Worm (Caenorhabditis elegans) whole organism, L4 larva: ENCODE results near the gene Y69A2AR.24.

ENCODE experiments used
- F37D6.2 ChIP-seq: sonication (generic microtip); optimal IDR thresholded peaks from 2 replicates; lab custom pipeline; 2016; ENCODE audit warnings: mild to moderate bottlenecking, missing genetic modification characterization, missing compliant biosample characterization
- F44E2.7 ChIP-seq: fragments of 200-800 bp; sonication (Bioruptor generic); IDR thresholded peaks from 2 replicates; pipeline ENCODE4 v2.1.2; 2022; ENCODE audit warnings: missing genetic modification characterization, missing compliant biosample characterization
- F49E8.2 ChIP-seq: sonication (generic microtip); optimal IDR thresholded peaks from 2 replicates; lab custom pipeline; 2016; ENCODE audit warnings: missing compliant biosample characterization, mild to moderate bottlenecking, missing genetic modification characterization, borderline replicate concordance
- Y105C5A.15 ChIP-seq: fragments of 200-800 bp; sonication (Bioruptor generic); IDR thresholded peaks from 2 replicates; pipeline ENCODE4 v1.3.6; 2022; ENCODE audit warnings: missing genetic modification characterization, missing compliant biosample characterization
- Y48G9A.11 ChIP-seq: fragments of 200-800 bp; sonication (Bioruptor generic); IDR thresholded peaks from 2 replicates; pipeline ENCODE4 v1.3.6; 2022; ENCODE audit warnings: missing genetic modification reagents, missing genetic modification characterization, missing compliant biosample characterization
- Y75B8A.6 ChIP-seq: fragments of 200-800 bp; sonication (Bioruptor generic); IDR thresholded peaks from 2 replicates; pipeline ENCODE4 v1.3.6; 2022; ENCODE audit warnings: missing genetic modification reagents, missing genetic modification characterization, missing compliant biosample characterization
- ZK337.2 ChIP-seq: fragments of 200-800 bp; sonication (Bioruptor generic); IDR thresholded peaks from 2 replicates; pipeline ENCODE4 v1.3.6; 2022; ENCODE audit warnings: missing genetic modification reagents, missing genetic modification characterization, missing compliant biosample characterization
- aha-1 ChIP-seq: fragments of 150-350 bp; peaks from one replicate; lab custom pipeline; 2014; ENCODE audit warnings: missing biosample characterization, missing genetic modification characterization
- ama-1 ChIP-seq: fragments of 150-350 bp; optimal IDR thresholded peaks from 2 replicates; lab custom pipeline; 2014; ENCODE audit warnings: inconsistent platforms, mixed read lengths
- arid-1 ChIP-seq: fragments of 200-800 bp; sonication (Bioruptor generic); conservative IDR thresholded peaks from 2 replicates; pipeline ENCODE4 v1.3.6; 2022; ENCODE audit warnings: missing genetic modification reagents, missing genetic modification characterization, missing compliant biosample characterization
- attf-4 ChIP-seq: sonication (generic microtip); optimal IDR thresholded peaks from 3 replicates; lab custom pipeline; 2017; ENCODE audit warnings: missing biosample characterization, missing genetic modification characterization
- ceh-32 ChIP-seq: sonication (generic microtip); optimal IDR thresholded peaks from 2 replicates; lab custom pipeline; 2016; ENCODE audit warnings: mild to moderate bottlenecking, missing genetic modification characterization, missing compliant biosample characterization; ENCODE audit not compliant: poor library complexity
- ceh-44 ChIP-seq: fragments of 200-800 bp; sonication (Bioruptor generic); IDR thresholded peaks from 2 replicates; pipeline ENCODE4 v1.3.6; 2022; ENCODE audit warnings: missing genetic modification reagents, missing genetic modification characterization, missing compliant biosample characterization
- ceh-62 ChIP-seq: sonication (generic microtip); optimal IDR thresholded peaks from 2 replicates; lab custom pipeline; 2017; ENCODE audit warnings: missing biosample characterization, missing genetic modification characterization
- ces-1 ChIP-seq: fragments of 150-350 bp; sonication (generic microtip); optimal IDR thresholded peaks from 4 replicates; lab custom pipeline; 2014; ENCODE audit warnings: missing biosample characterization, missing genetic modification reagents, missing genetic modification characterization
- ctbp-1 ChIP-seq: fragments of 200-800 bp; sonication (Bioruptor generic); IDR thresholded peaks from 2 replicates; pipeline ENCODE4 v1.3.6; 2022; ENCODE audit warnings: missing genetic modification reagents, missing genetic modification characterization, missing compliant biosample characterization
- daf-12 ChIP-seq: fragments of 150-350 bp; optimal IDR thresholded peaks from 2 replicates; lab custom pipeline; 2014; ENCODE audit warnings: missing biosample characterization, missing genetic modification reagents, missing genetic modification characterization
- daf-16 ChIP-seq, 3 experiments: sonication (generic microtip); optimal IDR thresholded peaks; 2 replicates each; lab custom pipeline; 2016 to 2017; ENCODE audit warnings: missing genetic modification characterization in 3 of 3, missing genetic modification reagents in 3 of 3, mild to moderate bottlenecking in 2 of 3, missing compliant biosample characterization in 2 of 3, missing biosample characterization in 1 of 3, moderate library complexity in 1 of 3
- daf-8 ChIP-seq: fragments of 200-800 bp; sonication (Bioruptor generic); IDR thresholded peaks from 2 replicates; pipeline ENCODE4 v1.3.6; 2022; ENCODE audit warnings: missing genetic modification characterization, missing compliant biosample characterization
- duxl-1 ChIP-seq: sonication (generic microtip); optimal IDR thresholded peaks from 2 replicates; lab custom pipeline; 2016; ENCODE audit warnings: mild to moderate bottlenecking, missing genetic modification characterization, moderate library complexity, missing compliant biosample characterization; ENCODE audit not compliant: poor library complexity
- fos-1 ChIP-seq: fragments of 150-350 bp; optimal IDR thresholded peaks from 2 replicates; lab custom pipeline; 2014; ENCODE audit warnings: missing biosample characterization, missing genetic modification characterization
- gei-8 ChIP-seq: fragments of 200-800 bp; sonication (Bioruptor generic); optimal IDR thresholded peaks from 2 replicates; lab custom pipeline; 2018; ENCODE audit warnings: mild to moderate bottlenecking, missing genetic modification characterization, missing compliant biosample characterization
- hlh-11 ChIP-seq: fragments of 200-800 bp; sonication (Bioruptor generic); optimal IDR thresholded peaks from 2 replicates; lab custom pipeline; 2018; ENCODE audit warnings: mild to moderate bottlenecking, missing genetic modification characterization, missing compliant biosample characterization
- hmg-1.1 ChIP-seq: fragments of 200-800 bp; sonication (Bioruptor generic); IDR thresholded peaks from 2 replicates; pipeline ENCODE4 v1.3.6; 2022; ENCODE audit warnings: missing genetic modification reagents, missing genetic modification characterization, missing compliant biosample characterization
- lin-1 ChIP-seq: fragments of 200-800 bp; sonication (Bioruptor generic); IDR thresholded peaks from 2 replicates; pipeline ENCODE4 v1.3.6; 2022; ENCODE audit warnings: missing genetic modification reagents, missing genetic modification characterization, missing compliant biosample characterization
- lin-13 ChIP-seq: fragments of 150-350 bp; optimal IDR thresholded peaks from 2 replicates; lab custom pipeline; 2014; ENCODE audit warnings: missing biosample characterization, missing genetic modification reagents, missing genetic modification characterization
- lin-15B ChIP-seq: fragments of 150-350 bp; sonication (generic microtip); optimal IDR thresholded peaks from 3 replicates; lab custom pipeline; 2014; ENCODE audit warnings: missing biosample characterization, missing genetic modification characterization
- lin-38 ChIP-seq: fragments of 200-800 bp; sonication (Bioruptor generic); IDR thresholded peaks from 2 replicates; pipeline ENCODE4 v1.3.6; 2022; ENCODE audit warnings: missing genetic modification reagents, missing genetic modification characterization, missing compliant biosample characterization
- lin-39 ChIP-seq: fragments of 150-350 bp; optimal IDR thresholded peaks from 2 replicates; lab custom pipeline; 2014; ENCODE audit warnings: missing biosample characterization, missing genetic modification reagents, missing genetic modification characterization
- lsy-2 ChIP-seq, 2 experiments: fragments of 150-350 bp in 1 of 2; sonication (generic microtip) in 1 of 2; optimal IDR thresholded peaks; 2 replicates each; lab custom pipeline; 2014 to 2017; ENCODE audit warnings: missing biosample characterization in 2 of 2, missing genetic modification characterization in 2 of 2
- madf-5 ChIP-seq, 2 experiments: fragments of 200-800 bp; sonication (Bioruptor generic); IDR thresholded peaks; 2 replicates each; pipeline ENCODE4 v1.3.6; 2022; ENCODE audit warnings: missing compliant biosample characterization in 2 of 2, missing genetic modification characterization in 2 of 2
- mdl-1 ChIP-seq, 2 experiments: fragments of 150-350 bp in 1 of 2; sonication (generic microtip) in 1 of 2; optimal IDR thresholded peaks; 2 replicates each; lab custom pipeline; 2014 to 2017; ENCODE audit warnings: missing biosample characterization in 2 of 2, missing genetic modification characterization in 2 of 2
- nhr-102 ChIP-seq: sonication (generic microtip); optimal IDR thresholded peaks from 2 replicates; lab custom pipeline; 2016; ENCODE audit warnings: mild to moderate bottlenecking, missing genetic modification characterization, moderate library complexity, missing compliant biosample characterization
- nhr-237 ChIP-seq: sonication (generic microtip); optimal IDR thresholded peaks from 2 replicates; lab custom pipeline; 2017; ENCODE audit warnings: missing biosample characterization, missing genetic modification characterization
- nhr-77 ChIP-seq: fragments of 150-350 bp; optimal IDR thresholded peaks from 2 replicates; lab custom pipeline; 2014; ENCODE audit warnings: missing biosample characterization, missing genetic modification characterization
- pha-4 ChIP-seq, 2 experiments: fragments of 150-350 bp in 1 of 2; fragments of 200-800 bp in 1 of 2; sonication (Bioruptor generic) in 1 of 2; IDR thresholded peaks in 1 of 2; optimal IDR thresholded peaks in 1 of 2; 2 replicates each; pipeline versions ENCODE4 v1.3.6 to Lab custom; 2014 to 2022; ENCODE audit warnings: missing genetic modification characterization in 2 of 2, missing genetic modification reagents in 2 of 2, missing biosample characterization in 1 of 2, missing compliant biosample characterization in 1 of 2
- pqm-1 ChIP-seq: sonication (generic microtip); optimal IDR thresholded peaks from 2 replicates; lab custom pipeline; 2017; ENCODE audit warnings: missing biosample characterization, missing genetic modification characterization
- saeg-2 ChIP-seq: fragments of 200-800 bp; sonication (Bioruptor generic); IDR thresholded peaks from 2 replicates; pipeline ENCODE4 v1.3.6; 2022; ENCODE audit warnings: missing genetic modification reagents, missing genetic modification characterization, missing compliant biosample characterization
- sdz-12 ChIP-seq: fragments of 200-800 bp; sonication (Bioruptor generic); optimal IDR thresholded peaks from 2 replicates; lab custom pipeline; 2018; ENCODE audit warnings: mild to moderate bottlenecking, missing genetic modification characterization, missing compliant biosample characterization
- set-16 ChIP-seq: fragments of 200-800 bp; sonication (Bioruptor generic); IDR thresholded peaks from 2 replicates; pipeline ENCODE4 v1.3.6; 2022; ENCODE audit warnings: missing genetic modification reagents, missing genetic modification characterization, missing compliant biosample characterization
- skn-1 ChIP-seq: fragments of 150-350 bp; optimal IDR thresholded peaks from 2 replicates; lab custom pipeline; 2014; ENCODE audit warnings: missing biosample characterization, missing genetic modification characterization
- snpc-1.2 ChIP-seq: fragments of 200-800 bp; sonication (Bioruptor generic); IDR thresholded peaks from 2 replicates; pipeline ENCODE4 v1.3.6; 2022; ENCODE audit warnings: missing genetic modification reagents, missing genetic modification characterization, missing compliant biosample characterization
- snpc-4 ChIP-seq: fragments of 150-350 bp; optimal IDR thresholded peaks from 2 replicates; lab custom pipeline; 2014; ENCODE audit warnings: missing biosample characterization, missing genetic modification characterization
- spr-1 ChIP-seq: sonication (generic microtip); optimal IDR thresholded peaks from 2 replicates; lab custom pipeline; 2016; ENCODE audit warnings: mild to moderate bottlenecking, missing genetic modification characterization, missing compliant biosample characterization
- spr-3 ChIP-seq: fragments of 200-800 bp; sonication (Bioruptor generic); optimal IDR thresholded peaks from 2 replicates; lab custom pipeline; 2018; ENCODE audit warnings: mild to moderate bottlenecking, missing genetic modification characterization, missing compliant biosample characterization
- tag-97 ChIP-seq: fragments of 200-800 bp; sonication (Bioruptor generic); IDR thresholded peaks from 2 replicates; pipeline ENCODE4 v1.3.6; 2022; ENCODE audit warnings: missing genetic modification characterization, missing compliant biosample characterization
- unc-39 ChIP-seq: sonication (generic microtip); optimal IDR thresholded peaks from 2 replicates; lab custom pipeline; 2017; ENCODE audit warnings: missing biosample characterization, missing genetic modification characterization
- zfp-3 ChIP-seq: fragments of 200-800 bp; sonication (Bioruptor generic); conservative IDR thresholded peaks from 2 replicates; pipeline ENCODE4 v1.3.6; 2022; ENCODE audit warnings: missing genetic modification reagents, missing genetic modification characterization, missing compliant biosample characterization
- zip-11 ChIP-seq: fragments of 200-800 bp; sonication (Bioruptor generic); IDR thresholded peaks from 2 replicates; pipeline ENCODE4 v1.3.6; 2022; ENCODE audit warnings: missing genetic modification characterization, missing compliant biosample characterization
- zip-2 ChIP-seq: fragments of 150-350 bp; optimal IDR thresholded peaks from 2 replicates; lab custom pipeline; 2014; ENCODE audit warnings: missing biosample characterization, missing genetic modification characterization
- ztf-11 ChIP-seq: fragments of 150-350 bp; optimal IDR thresholded peaks from 2 replicates; lab custom pipeline; 2014; ENCODE audit warnings: missing biosample characterization, missing genetic modification characterization
- ztf-7 ChIP-seq: fragments of 150-350 bp; optimal IDR thresholded peaks from 2 replicates; lab custom pipeline; 2014; ENCODE audit warnings: missing biosample characterization, missing genetic modification characterization

The Y69A2AR.24 gene

DNA sequence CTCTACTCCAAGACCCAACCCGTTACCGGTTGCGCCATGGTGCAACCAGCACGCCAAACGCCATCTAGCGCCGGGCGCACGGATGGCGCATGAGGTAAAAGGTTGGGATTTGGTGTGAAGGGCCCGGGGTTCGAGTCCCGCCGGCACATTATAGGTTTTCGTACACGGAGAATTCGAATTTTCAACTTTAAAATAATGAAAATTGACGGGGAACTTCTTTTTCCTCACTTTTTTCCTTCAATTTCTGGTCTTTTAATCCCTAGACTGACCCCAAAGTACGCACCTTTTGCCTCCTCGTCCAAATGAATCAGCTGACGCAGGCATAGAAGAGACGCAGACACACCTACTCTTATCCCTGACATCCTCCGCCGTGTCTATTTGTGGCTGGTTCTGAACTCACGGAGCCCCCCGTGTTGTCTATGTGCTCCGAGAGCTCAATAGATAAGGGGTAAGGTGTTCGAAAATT lies 39.7 kb upstream of the Y69A2AR.24 start (continued):
- no peak for TF ChIP-seq F44E2.7
- no peak for TF ChIP-seq unc-39 (tag; lab: Kevin White, UChicago)
- no peak for TF ChIP-seq spr-3 (GFP tag; lab: Kevin White, UChicago)
- TF ChIP-seq nhr-77 (tag; lab: Kevin White, UChicago) = peak; percentile 31
- no peak for TF ChIP-seq gei-8 (GFP tag; lab: Kevin White, UChicago)
- TF ChIP-seq nhr-237 (tag; lab: Kevin White, UChicago) = no peak
- no peak for TF ChIP-seq mdl-1 (tag; optimal IDR thresholded peaks at IDR 0.05; lab: Kevin White, UChicago)
- no peak for TF ChIP-seq ztf-7
- no peak for TF ChIP-seq lin-39 (tag; lab: Kevin White, UChicago)
- no peak for TF ChIP-seq lin-15B
- TF ChIP-seq fos-1 (tag; lab: Kevin White, UChicago) = no peak
- no peak for TF ChIP-seq ceh-32 (tag; lab: Kevin White, UChicago)
- TF ChIP-seq madf-5 (GFP tag; IDR thresholded peaks at IDR 0.05; lab: Robert Waterston, UW) = no peak
- TF ChIP-seq snpc-4 (tag; lab: Kevin White, UChicago) = no peak
- no peak for TF ChIP-seq saeg-2
- TF ChIP-seq pha-4 (GFP tag; IDR thresholded peaks at IDR 0.05; lab: Robert Waterston, UW) = no peak
- no peak for TF ChIP-seq pha-4 (tag; optimal IDR thresholded peaks at IDR 0.05; lab: Kevin White, UChicago)
- TF ChIP-seq ztf-11 (tag; lab: Kevin White, UChicago) = no peak
- TF ChIP-seq skn-1 (tag; lab: Kevin White, UChicago) = no peak
- TF ChIP-seq daf-16 (GFP tag; optimal IDR thresholded peaks at IDR 0.05; lab: Kevin White, UChicago) = no peak
- TF ChIP-seq daf-16 (tag; optimal IDR thresholded peaks at IDR 0.05; lab: Kevin White, UChicago) = peak; percentile 15
- TF ChIP-seq pqm-1 (tag; lab: Kevin White, UChicago) = no peak
- peak; percentile 48 for TF ChIP-seq lin-13 (GFP tag; lab: Kevin White, UChicago)
- no peak for TF ChIP-seq arid-1
- no peak for TF ChIP-seq ctbp-1 (GFP tag; lab: Robert Waterston, UW)
- TF ChIP-seq set-16 (GFP tag; lab: Robert Waterston, UW) = peak; percentile 74
- peak; percentile 28 for TF ChIP-seq ama-1 (lab: Kevin White, UChicago)
- no peak for TF ChIP-seq zfp-3 (GFP tag; lab: Robert Waterston, UW)
- TF ChIP-seq Y48G9A.11 (GFP tag; lab: Robert Waterston, UW) = peak; percentile 57; the same call in 1 of the 2 replicates
- TF ChIP-seq ZK337.2 (GFP tag; lab: Robert Waterston, UW) = no peak
- TF ChIP-seq attf-4 = no peak
- no peak for TF ChIP-seq ceh-62 (tag; lab: Kevin White, UChicago)
- TF ChIP-seq daf-8 (GFP tag; lab: Robert Waterston, UW) = no peak
- TF ChIP-seq hmg-1.1 (GFP tag; lab: Robert Waterston, UW) = no peak
- TF ChIP-seq ces-1 (GFP tag; lab: Kevin White, UChicago) = no peak
- TF ChIP-seq sdz-12 = no peak
- no peak for TF ChIP-seq F37D6.2 (tag; lab: Kevin White, UChicago)
- TF ChIP-seq lsy-2 (tag; optimal IDR thresholded peaks at IDR 0.05; lab: Kevin White, UChicago) = peak in 1 of 2 experiments; percentile 46
- TF ChIP-seq nhr-102 (tag; lab: Kevin White, UChicago) = no peak
- TF ChIP-seq aha-1 (tag; lab: Kevin White, UChicago) = peak; percentile 94
- TF ChIP-seq spr-1 = no peak
- no peak for TF ChIP-seq zip-11 (GFP tag; lab: Robert Waterston, UW)
- peak; percentile 81 for TF ChIP-seq hlh-11
- no peak for TF ChIP-seq zip-2 (tag; lab: Kevin White, UChicago)
- no peak for TF ChIP-seq Y75B8A.6
- no peak for TF ChIP-seq Y105C5A.15 (GFP tag; lab: Robert Waterston, UW)
- peak; percentile 53 for TF ChIP-seq snpc-1.2 (GFP tag; lab: Robert Waterston, UW)
- TF ChIP-seq F49E8.2 (tag; lab: Kevin White, UChicago) = no peak
- TF ChIP-seq daf-12 (tag; lab: Kevin White, UChicago) = no peak
- no peak for TF ChIP-seq duxl-1 (tag; lab: Kevin White, UChicago)
- no peak for TF ChIP-seq ceh-44
- TF ChIP-seq lin-1 = no peak
- peak; percentile 37 for TF ChIP-seq lin-38 (GFP tag; lab: Robert Waterston, UW)
- no peak for TF ChIP-seq tag-97 (GFP tag; lab: Robert Waterston, UW)
